Worm (Caenorhabditis elegans) whole organism, mixed stage, embryonic: ENCODE measurements around the gene col-104.
A peak's percentile ranks its signal among the peaks of the same experiment; 100 is the strongest.

ENCODE experiments used
- M03D4.4 ChIP-seq: sonication (generic microtip); optimal IDR thresholded peaks from 2 replicates; lab custom pipeline; 2017; ENCODE audit warnings: mild to moderate bottlenecking, missing genetic modification characterization, missing compliant biosample characterization
- ceh-43 ChIP-seq: fragments of 200-800 bp; sonication (Bioruptor generic); optimal IDR thresholded peaks from 2 replicates; lab custom pipeline; 2018; ENCODE audit warnings: mild to moderate bottlenecking, missing genetic modification characterization, moderate library complexity, missing compliant biosample characterization
- ceh-83 ChIP-seq: fragments of 200-800 bp; sonication (Bioruptor generic); optimal IDR thresholded peaks from 2 replicates; lab custom pipeline; 2018; ENCODE audit warnings: mild to moderate bottlenecking, missing genetic modification characterization, missing compliant biosample characterization
- ces-1 ChIP-seq: fragments of 150-350 bp; optimal IDR thresholded peaks from 2 replicates; lab custom pipeline; 2014; ENCODE audit warnings: missing biosample characterization, missing genetic modification reagents, missing genetic modification characterization
- cnd-1 ChIP-seq: fragments of 200-800 bp; sonication (Bioruptor generic); optimal IDR thresholded peaks from 2 replicates; lab custom pipeline; 2018; ENCODE audit warnings: mild to moderate bottlenecking, missing genetic modification characterization, missing compliant biosample characterization
- drap-1 ChIP-seq: fragments of 200-800 bp; sonication (Bioruptor generic); optimal IDR thresholded peaks from 3 replicates; lab custom pipeline; 2018; ENCODE audit warnings: mild to moderate bottlenecking, missing genetic modification characterization, missing compliant biosample characterization
- elt-1 ChIP-seq: sonication (generic microtip); optimal IDR thresholded peaks from 2 replicates; lab custom pipeline; 2017; ENCODE audit warnings: missing genetic modification characterization, mild to moderate bottlenecking, missing compliant biosample characterization, antibody characterized with exemption, moderate library complexity, borderline replicate concordance; ENCODE audit not compliant: insufficient read depth
- flh-1 ChIP-seq: fragments of 200-800 bp; sonication (Bioruptor generic); optimal IDR thresholded peaks from 2 replicates; lab custom pipeline; 2018; ENCODE audit warnings: mild to moderate bottlenecking, missing genetic modification characterization, moderate library complexity, missing compliant biosample characterization
- ham-2 ChIP-seq: fragments of 200-800 bp; sonication (Bioruptor generic); optimal IDR thresholded peaks from 2 replicates; lab custom pipeline; 2018; ENCODE audit warnings: mild to moderate bottlenecking, missing genetic modification characterization, missing compliant biosample characterization
- hlh-1 ChIP-seq: fragments of 150-350 bp; optimal IDR thresholded peaks from 2 replicates; lab custom pipeline; 2014; ENCODE audit warnings: missing biosample characterization, missing genetic modification reagents, missing genetic modification characterization
- lin-13 ChIP-seq: fragments of 150-350 bp; optimal IDR thresholded peaks from 2 replicates; lab custom pipeline; 2014; ENCODE audit warnings: missing biosample characterization, missing genetic modification characterization
- lsy-2 ChIP-seq: fragments of 150-350 bp; optimal IDR thresholded peaks from 2 replicates; lab custom pipeline; 2014; ENCODE audit warnings: missing biosample characterization, missing genetic modification characterization
- mab-5 ChIP-seq: fragments of 150-350 bp; optimal IDR thresholded peaks from 2 replicates; lab custom pipeline; 2014; ENCODE audit warnings: missing biosample characterization, missing genetic modification characterization
- mep-1 ChIP-seq: fragments of 150-350 bp; optimal IDR thresholded peaks from 2 replicates; lab custom pipeline; 2017; ENCODE audit warnings: missing biosample characterization, missing genetic modification reagents, missing genetic modification characterization, inconsistent platforms
- mls-2 ChIP-seq: sonication (generic microtip); optimal IDR thresholded peaks from 2 replicates; lab custom pipeline; 2016; ENCODE audit warnings: mild to moderate bottlenecking, missing genetic modification characterization, moderate library complexity, missing compliant biosample characterization
- nhr-12 ChIP-seq: fragments of 150-350 bp; optimal IDR thresholded peaks from 2 replicates; lab custom pipeline; 2014; ENCODE audit warnings: missing biosample characterization, missing genetic modification characterization
- nhr-2 ChIP-seq: fragments of 150-350 bp; optimal IDR thresholded peaks from 2 replicates; lab custom pipeline; 2014; ENCODE audit warnings: missing biosample characterization, missing genetic modification characterization
- nhr-237 ChIP-seq: fragments of 150-350 bp; optimal IDR thresholded peaks from 2 replicates; lab custom pipeline; 2014; ENCODE audit warnings: missing biosample characterization, missing genetic modification characterization
- nhr-28 ChIP-seq: fragments of 150-350 bp; optimal IDR thresholded peaks from 2 replicates; lab custom pipeline; 2014; ENCODE audit warnings: missing biosample characterization, missing genetic modification characterization
- nhr-76 ChIP-seq: sonication (generic microtip); optimal IDR thresholded peaks from 2 replicates; lab custom pipeline; 2017; ENCODE audit warnings: missing biosample characterization, missing genetic modification characterization
- snpc-4 ChIP-seq: fragments of 150-350 bp; optimal IDR thresholded peaks from 2 replicates; lab custom pipeline; 2014; ENCODE audit warnings: missing biosample characterization, missing genetic modification characterization
- tbx-8 ChIP-seq: fragments of 200-800 bp; sonication (Bioruptor generic); optimal IDR thresholded peaks from 2 replicates; lab custom pipeline; 2018; ENCODE audit warnings: mild to moderate bottlenecking, missing genetic modification characterization, moderate library complexity, missing compliant biosample characterization
- unc-39 ChIP-seq: fragments of 150-350 bp; optimal IDR thresholded peaks from 2 replicates; lab custom pipeline; 2014; ENCODE audit warnings: missing biosample characterization, missing genetic modification characterization
- ztf-11 ChIP-seq: fragments of 150-350 bp; optimal IDR thresholded peaks from 2 replicates; lab custom pipeline; 2014; ENCODE audit warnings: missing biosample characterization, missing genetic modification characterization

The col-104 gene

DNA sequence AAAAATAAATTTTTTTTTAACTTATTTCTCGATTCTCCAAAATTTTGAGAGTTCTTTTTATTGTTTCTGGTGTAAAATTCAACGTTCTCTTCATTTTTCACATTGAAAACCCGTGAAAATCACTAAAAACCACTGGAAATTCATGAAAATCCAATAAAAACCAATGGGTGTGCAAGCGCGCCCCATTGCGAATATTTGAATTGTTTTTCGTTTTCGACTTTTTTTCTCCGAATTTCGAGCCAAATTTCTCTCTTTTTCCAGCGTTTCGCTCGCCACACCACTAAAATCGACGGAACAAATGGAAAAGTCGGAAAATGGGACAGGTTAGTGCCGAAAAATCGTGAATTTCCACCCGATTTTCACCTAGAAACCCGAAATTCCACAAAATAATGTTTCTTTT lies 44.8 kb downstream of the col-104 start:
- TF ChIP-seq M03D4.4 (tag; lab: Kevin White, UChicago), result no peak
- TF ChIP-seq nhr-76 (tag; lab: Kevin White, UChicago), result no peak
- no peak for TF ChIP-seq ceh-43 (GFP tag; lab: Kevin White, UChicago)
- TF ChIP-seq unc-39 (tag; lab: Kevin White, UChicago), result no peak
- TF ChIP-seq nhr-237 (tag; lab: Kevin White, UChicago), result no peak
- TF ChIP-seq mls-2 (tag; lab: Kevin White, UChicago), result no peak
- no peak for TF ChIP-seq ztf-11
- no peak for TF ChIP-seq drap-1 (GFP tag; lab: Kevin White, UChicago)
- no peak for TF ChIP-seq nhr-28 (tag; lab: Kevin White, UChicago)
- no peak for TF ChIP-seq ceh-83 (GFP tag; lab: Kevin White, UChicago)
- TF ChIP-seq cnd-1 (tag; lab: Kevin White, UChicago), result no peak
- TF ChIP-seq mab-5, result no peak
- TF ChIP-seq ces-1 (GFP tag; lab: Kevin White, UChicago), result no peak
- no peak for TF ChIP-seq flh-1 (GFP tag; lab: Kevin White, UChicago)
- no peak for TF ChIP-seq nhr-12

DNA sequence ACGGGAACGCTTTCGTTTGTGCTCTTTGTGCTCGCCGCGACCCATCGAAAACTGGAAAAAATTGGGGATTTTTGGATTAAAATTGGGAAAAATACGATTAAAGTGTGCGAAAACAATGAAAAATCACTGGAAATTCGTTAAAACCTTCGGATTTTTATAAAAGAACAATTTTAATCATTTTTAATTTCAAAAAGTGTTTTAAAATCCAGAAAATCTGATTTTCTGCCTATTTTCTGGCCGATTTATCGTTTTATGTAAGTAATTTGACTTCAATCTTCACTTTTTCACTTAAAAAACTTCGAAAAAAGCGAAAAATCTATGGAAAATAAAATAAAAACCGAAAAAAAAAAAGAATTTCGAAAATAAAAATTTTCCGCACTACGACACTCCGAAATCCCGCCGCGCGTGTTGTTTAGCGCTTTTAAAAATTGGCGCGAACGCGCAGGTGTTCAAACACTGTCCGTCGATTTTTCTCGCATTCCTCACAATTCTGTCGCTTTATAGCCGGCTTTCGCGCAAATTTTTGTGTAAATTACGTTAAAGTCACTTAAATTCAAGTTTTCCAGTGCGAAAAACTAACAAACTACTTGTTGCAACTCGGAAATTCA lies 45.4 kb downstream of the col-104 start, which contains the start of the genes ddx-46 and F53H1.4:
Gene ddx-46 (minus strand): TSS at position 51 of the 608 bp plus-strand sequence.
Gene F53H1.4 (plus strand): TSS at position 567 of the 608 bp plus-strand sequence.
- TF ChIP-seq hlh-1, result peak; percentile 25
- no peak for TF ChIP-seq tbx-8
- no peak for TF ChIP-seq ham-2 (GFP tag; lab: Kevin White, UChicago)
- TF ChIP-seq lsy-2 (tag; lab: Kevin White, UChicago), result peak; percentile 24
- peak; percentile 21 for TF ChIP-seq mep-1 (tag; lab: Kevin White, UChicago)
- no peak for TF ChIP-seq snpc-4
- no peak for TF ChIP-seq nhr-2 (tag; lab: Kevin White, UChicago)
- TF ChIP-seq lin-13 (tag; lab: Kevin White, UChicago), result peak; percentile 32
- TF ChIP-seq elt-1, result no peak
- TF ChIP-seq M03D4.4 (tag; lab: Kevin White, UChicago), result no peak
